Fruit fly (Drosophila melanogaster): Measurements from ENCODE around the gene lwr.

The lwr gene

dm6 chr2L:513035-513434, 29.3 kb downstream of the lwr start:
- TF ChIP-seq CG10348 (GFP tag; IDR thresholded peaks at IDR 0.05) (no peak), CG34367 (tag; optimal IDR thresholded peaks at IDR 0.05) (no peak), Pif1A (GFP tag; optimal IDR thresholded peaks at IDR 0.05) (no peak), rn (GFP tag; IDR thresholded peaks at IDR 0.05) (no peak), CG15710 (tag; optimal IDR thresholded peaks at IDR 0.05) (no peak), EcR (GFP tag; optimal IDR thresholded peaks at IDR 0.05) (no peak), fd96Ca (GFP tag; IDR thresholded peaks at IDR 0.05) (no peak), D1 (tag; optimal IDR thresholded peaks at IDR 0.05) (no peak), CG12605 (GFP tag; IDR thresholded peaks at IDR 0.05) (no peak), Pif1B (GFP tag; optimal IDR thresholded peaks at IDR 0.05) (no peak), CG9948 (tag; optimal IDR thresholded peaks at IDR 0.05) (no peak), CG17806 (tag; optimal IDR thresholded peaks at IDR 0.05) (no peak), gl (tag; optimal IDR thresholded peaks at IDR 0.05) (no peak), CG4496 (GFP tag; IDR thresholded peaks at IDR 0.05) (no peak), CG14655 (GFP tag; optimal IDR thresholded peaks at IDR 0.05) (no peak), CG8159 (tag; optimal IDR thresholded peaks at IDR 0.05) (no peak), CG13204 (GFP tag; optimal IDR thresholded peaks at IDR 0.05) (no peak)

dm6 chr2L:512028-512427, 30.4 kb downstream of the lwr start:
- no peak for TF ChIP-seq EcR (GFP tag; optimal IDR thresholded peaks at IDR 0.05)
- TF ChIP-seq CG15710 (tag; optimal IDR thresholded peaks at IDR 0.05), result peak; percentile 58
- no peak for TF ChIP-seq CG10348 (GFP tag; IDR thresholded peaks at IDR 0.05)
- TF ChIP-seq CG12605 (GFP tag; IDR thresholded peaks at IDR 0.05), result no peak
- TF ChIP-seq rn (GFP tag; IDR thresholded peaks at IDR 0.05), result 0 out of 2 replicates have a peak, but pooled peaks have one; percentile 20
- TF ChIP-seq Pif1B (GFP tag; optimal IDR thresholded peaks at IDR 0.05), result peak; percentile 68
- TF ChIP-seq CG14655 (GFP tag; optimal IDR thresholded peaks at IDR 0.05), result no peak
- no peak for TF ChIP-seq CG4496 (GFP tag; IDR thresholded peaks at IDR 0.05)
- TF ChIP-seq Pif1A (GFP tag; optimal IDR thresholded peaks at IDR 0.05), result peak; percentile 59
- no peak for TF ChIP-seq CG13204 (GFP tag; optimal IDR thresholded peaks at IDR 0.05)
- peak; percentile 31 for TF ChIP-seq CG34367 (tag; optimal IDR thresholded peaks at IDR 0.05)
- no peak for TF ChIP-seq D1 (tag; optimal IDR thresholded peaks at IDR 0.05)
- TF ChIP-seq fd96Ca (GFP tag; IDR thresholded peaks at IDR 0.05), result no peak
- TF ChIP-seq Ets98B (GFP tag; IDR thresholded peaks at IDR 0.05), result no peak
- TF ChIP-seq CG9948 (tag; optimal IDR thresholded peaks at IDR 0.05), result peak; percentile 41
- no peak for TF ChIP-seq CG8301 (tag; optimal IDR thresholded peaks at IDR 0.05)
- TF ChIP-seq CG17806 (tag; optimal IDR thresholded peaks at IDR 0.05), result peak; percentile 43
- no peak for TF ChIP-seq gl (tag; optimal IDR thresholded peaks at IDR 0.05)
- no peak for TF ChIP-seq CG32121 (GFP tag; IDR thresholded peaks at IDR 0.05)
- TF ChIP-seq Snoo (tag; optimal IDR thresholded peaks at IDR 0.05), result peak; percentile 77
- TF ChIP-seq CG8159 (tag; optimal IDR thresholded peaks at IDR 0.05), result peak; percentile 63

- TF ChIP-seq rn (GFP tag; IDR thresholded peaks at IDR 0.05), result no peak
- peak; percentile 94 for TF ChIP-seq CG13204 (GFP tag; optimal IDR thresholded peaks at IDR 0.05)
- peak; percentile 82 for TF ChIP-seq CG14655 (GFP tag; optimal IDR thresholded peaks at IDR 0.05)
- peak; percentile 68 for TF ChIP-seq Pif1A (GFP tag; optimal IDR thresholded peaks at IDR 0.05)
- no peak for TF ChIP-seq CG10348 (GFP tag; IDR thresholded peaks at IDR 0.05)
- peak; percentile 40 for TF ChIP-seq D1 (tag; optimal IDR thresholded peaks at IDR 0.05)
- peak; percentile 80 for TF ChIP-seq CG15710 (tag; optimal IDR thresholded peaks at IDR 0.05)
- peak; percentile 57 for TF ChIP-seq Ets98B (GFP tag; IDR thresholded peaks at IDR 0.05)
- TF ChIP-seq fd96Ca (GFP tag; IDR thresholded peaks at IDR 0.05), result peak; percentile 73
- peak; percentile 65 for TF ChIP-seq CG8301 (tag; optimal IDR thresholded peaks at IDR 0.05)
- peak; percentile 72 for TF ChIP-seq CG9948 (tag; optimal IDR thresholded peaks at IDR 0.05)
- TF ChIP-seq EcR (GFP tag; optimal IDR thresholded peaks at IDR 0.05), result peak; percentile 80
- peak; percentile 77 for TF ChIP-seq CG4496 (GFP tag; IDR thresholded peaks at IDR 0.05)
- TF ChIP-seq CG17806 (tag; optimal IDR thresholded peaks at IDR 0.05), result peak; percentile 78
- peak; percentile 97 for TF ChIP-seq gl (tag; optimal IDR thresholded peaks at IDR 0.05)
- peak; percentile 79 for TF ChIP-seq Pif1B (GFP tag; optimal IDR thresholded peaks at IDR 0.05)
- TF ChIP-seq CG32121 (GFP tag; IDR thresholded peaks at IDR 0.05), result no peak
- TF ChIP-seq CG34367 (tag; optimal IDR thresholded peaks at IDR 0.05), result peak; percentile 73
- TF ChIP-seq Snoo (tag; optimal IDR thresholded peaks at IDR 0.05), result peak; percentile 85
- peak; percentile 70 for TF ChIP-seq CG12605 (GFP tag; IDR thresholded peaks at IDR 0.05)
- peak; percentile 89 for TF ChIP-seq CG8159 (tag; optimal IDR thresholded peaks at IDR 0.05)
Measured at dm6 chr2L:510534-511014, 31.8 kb downstream of the lwr start.

- peak; percentile 52 for TF ChIP-seq EcR (GFP tag; optimal IDR thresholded peaks at IDR 0.05)
- peak; percentile 11 for TF ChIP-seq CG13204 (GFP tag; optimal IDR thresholded peaks at IDR 0.05)
- no peak for TF ChIP-seq CG8301 (tag; optimal IDR thresholded peaks at IDR 0.05)
- no peak for TF ChIP-seq Snoo (tag; optimal IDR thresholded peaks at IDR 0.05)
- no peak for TF ChIP-seq Pif1A (GFP tag; optimal IDR thresholded peaks at IDR 0.05)
- peak; percentile 51; the same call in 1 of the 3 replicates for TF ChIP-seq fd96Ca (GFP tag; IDR thresholded peaks at IDR 0.05)
- TF ChIP-seq D1 (tag; optimal IDR thresholded peaks at IDR 0.05), result no peak
- peak; percentile 61; the same call in 1 of the 3 replicates for TF ChIP-seq CG4496 (GFP tag; IDR thresholded peaks at IDR 0.05)
- no peak for TF ChIP-seq CG14655 (GFP tag; optimal IDR thresholded peaks at IDR 0.05)
- TF ChIP-seq Pif1B (GFP tag; optimal IDR thresholded peaks at IDR 0.05), result no peak
- TF ChIP-seq rn (GFP tag; IDR thresholded peaks at IDR 0.05), result no peak
- TF ChIP-seq CG12605 (GFP tag; IDR thresholded peaks at IDR 0.05), result 0 out of 2 replicates have a peak, but pooled peaks have one; percentile 31
- TF ChIP-seq gl (tag; optimal IDR thresholded peaks at IDR 0.05), result peak; percentile 37
- TF ChIP-seq CG15710 (tag; optimal IDR thresholded peaks at IDR 0.05), result no peak
- TF ChIP-seq CG17806 (tag; optimal IDR thresholded peaks at IDR 0.05), result no peak
- TF ChIP-seq CG34367 (tag; optimal IDR thresholded peaks at IDR 0.05), result no peak
- TF ChIP-seq CG32121 (GFP tag; IDR thresholded peaks at IDR 0.05), result peak; percentile 18; the same call in 1 of the 2 replicates
- no peak for TF ChIP-seq CG10348 (GFP tag; IDR thresholded peaks at IDR 0.05)
- TF ChIP-seq CG9948 (tag; optimal IDR thresholded peaks at IDR 0.05), result no peak
- TF ChIP-seq Ets98B (GFP tag; IDR thresholded peaks at IDR 0.05), result peak; percentile 31; the same call in 1 of the 2 replicates
- no peak for TF ChIP-seq CG8159 (tag; optimal IDR thresholded peaks at IDR 0.05)
Measured at dm6 chr2L:507169-507568, 35.2 kb downstream of the lwr start.

dm6 chr2L:506443-506842, 35.9 kb downstream of the lwr start:
- no peak for TF ChIP-seq CG10348 (GFP tag; IDR thresholded peaks at IDR 0.05)
- no peak for TF ChIP-seq CG4496 (GFP tag; IDR thresholded peaks at IDR 0.05)
- TF ChIP-seq Ets98B (GFP tag; IDR thresholded peaks at IDR 0.05), result no peak
- TF ChIP-seq D1 (tag; optimal IDR thresholded peaks at IDR 0.05), result no peak
- TF ChIP-seq CG17806 (tag; optimal IDR thresholded peaks at IDR 0.05), result no peak
- no peak for TF ChIP-seq Pif1A (GFP tag; optimal IDR thresholded peaks at IDR 0.05)
- no peak for TF ChIP-seq CG34367 (tag; optimal IDR thresholded peaks at IDR 0.05)
- TF ChIP-seq CG12605 (GFP tag; IDR thresholded peaks at IDR 0.05), result no peak
- TF ChIP-seq CG32121 (GFP tag; IDR thresholded peaks at IDR 0.05), result no peak
- no peak for TF ChIP-seq CG13204 (GFP tag; optimal IDR thresholded peaks at IDR 0.05)
- no peak for TF ChIP-seq fd96Ca (GFP tag; IDR thresholded peaks at IDR 0.05)
- TF ChIP-seq CG8159 (tag; optimal IDR thresholded peaks at IDR 0.05), result no peak
- no peak for TF ChIP-seq Snoo (tag; optimal IDR thresholded peaks at IDR 0.05)
- TF ChIP-seq CG9948 (tag; optimal IDR thresholded peaks at IDR 0.05), result no peak
- TF ChIP-seq gl (tag; optimal IDR thresholded peaks at IDR 0.05), result no peak
- no peak for TF ChIP-seq CG14655 (GFP tag; optimal IDR thresholded peaks at IDR 0.05)
- no peak for TF ChIP-seq CG15710 (tag; optimal IDR thresholded peaks at IDR 0.05)
- no peak for TF ChIP-seq Pif1B (GFP tag; optimal IDR thresholded peaks at IDR 0.05)
- no peak for TF ChIP-seq EcR (GFP tag; optimal IDR thresholded peaks at IDR 0.05)

Measured in whole organism, pupa.